Fruit fly (Drosophila melanogaster): Measurements from ENCODE around the gene CG1647.

- TF ChIP-seq CG8478 (optimal IDR thresholded peaks at IDR 0.05) (no peak), CTCF (optimal IDR thresholded peaks at IDR 0.05) (no peak)
Observed at dm6 chr3R:28841968-28842367, 21.9 kb downstream of the CG1647 start.

Data from S2 (cell line).